Fruit fly (Drosophila melanogaster): ENCODE measurements around the gene CG33272.
A peak's percentile ranks its signal among the peaks of the same experiment; 100 is the strongest.

The CG33272 gene

DNA sequence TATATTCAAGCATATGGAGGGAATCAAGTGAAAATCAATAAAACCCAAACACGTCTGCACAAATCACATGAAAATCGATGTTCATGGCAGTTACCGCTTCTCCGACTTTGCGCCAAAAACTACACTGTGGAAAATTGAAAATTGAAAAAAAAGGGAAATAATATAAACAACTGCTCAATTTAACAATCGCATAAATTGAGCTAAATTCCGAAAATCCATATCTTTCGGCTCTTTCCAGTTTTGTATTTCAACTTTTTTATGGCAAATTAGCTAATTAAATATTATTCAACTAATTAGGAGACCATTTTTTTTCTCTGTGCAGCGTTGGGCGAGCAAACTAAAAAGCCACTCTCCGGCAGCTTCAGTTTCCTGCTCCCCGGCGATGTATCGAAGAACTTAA, 25.9 kb downstream of the CG33272 start (continued):
- TF ChIP-seq CG10209 (GFP tag; optimal IDR thresholded peaks at IDR 0.05) (peak; percentile 6), CG6654 (GFP tag; optimal IDR thresholded peaks at IDR 0.05) (no peak), CG3726 (GFP tag; IDR thresholded peaks at IDR 0.05) (no peak), mam (GFP tag; optimal IDR thresholded peaks at IDR 0.05) (no peak), B-H2 (GFP tag; optimal IDR thresholded peaks at IDR 0.05) (no peak), CG7556 (GFP tag; optimal IDR thresholded peaks at IDR 0.05) (peak; percentile 39), NC2β (GFP tag; optimal IDR thresholded peaks at IDR 0.05) (no peak), CG32767 (GFP tag; IDR thresholded peaks at IDR 0.05) (no peak), sens (GFP tag) (peak; percentile 73), Optix (GFP tag; IDR thresholded peaks at IDR 0.05) (no peak), chm (GFP tag; IDR thresholded peaks at IDR 0.05) (no peak), fu2 (GFP tag; optimal IDR thresholded peaks at IDR 0.05) (no peak), Scr (GFP tag; IDR thresholded peaks at IDR 0.05; ENCODE audit: partially characterized antibody) (no peak), Bdp1 (GFP tag; optimal IDR thresholded peaks at IDR 0.05) (no peak), dimm (GFP tag; IDR thresholded peaks at IDR 0.05) (no peak), Eip74EF (GFP tag; optimal IDR thresholded peaks at IDR 0.05) (peak in 1 of 2 experiments; percentile 33), CG10462 (GFP tag; optimal IDR thresholded peaks at IDR 0.05) (no peak), CG31365 (tag; optimal IDR thresholded peaks at IDR 0.05) (no peak), ken (GFP tag; IDR thresholded peaks at IDR 0.05) (no peak), CG15479 (GFP tag; optimal IDR thresholded peaks at IDR 0.05) (no peak), CG11723 (GFP tag; optimal IDR thresholded peaks at IDR 0.05) (no peak), CG7963 (GFP tag; IDR thresholded peaks at IDR 0.05; ENCODE audit: partially characterized antibody) (no peak), btn (GFP tag; optimal IDR thresholded peaks at IDR 0.05) (no peak), Ada2b (GFP tag; IDR thresholded peaks at IDR 0.05) (0 out of 2 replicates have a peak, but pooled peaks have one; percentile 15), CG3281 (GFP tag; optimal IDR thresholded peaks at IDR 0.05) (peak; percentile 45), hkb (optimal IDR thresholded peaks at IDR 0.05) (no peak), hkb (GFP tag; IDR thresholded peaks at IDR 0.05) (peak; percentile 6; the same call in 1 of the 2 replicates), insv (GFP tag; optimal IDR thresholded peaks at IDR 0.05) (no peak), sob (GFP tag; IDR thresholded peaks at IDR 0.05) (no peak), tna (GFP tag; IDR thresholded peaks at IDR 0.05; ENCODE audit: partially characterized antibody) (no peak), CG13287 (GFP tag; IDR thresholded peaks at IDR 0.05; ENCODE audit: partially characterized antibody) (no peak), CG6813 (GFP tag; optimal IDR thresholded peaks at IDR 0.05) (peak; percentile 20), CG12104 (GFP tag; optimal IDR thresholded peaks at IDR 0.05) (no peak), CG15073 (GFP tag; optimal IDR thresholded peaks at IDR 0.05) (no peak), CG2202 (tag; optimal IDR thresholded peaks at IDR 0.05) (no peak), CG3065 (GFP tag; optimal IDR thresholded peaks at IDR 0.05) (no peak), CG2889 (GFP tag; IDR thresholded peaks at IDR 0.05) (no peak), CG10565 (GFP tag; optimal IDR thresholded peaks at IDR 0.05) (no peak), CG32532 (GFP tag; IDR thresholded peaks at IDR 0.05) (no peak; the same call in 1 of the 2 replicates), dmrt99B (tag; optimal IDR thresholded peaks at IDR 0.05) (peak; percentile 55), vnd (GFP tag; IDR thresholded peaks at IDR 0.05; ENCODE audit: partially characterized antibody) (no peak), CG9215 (GFP tag; IDR thresholded peaks at IDR 0.05) (no peak), peb (GFP tag; IDR thresholded peaks at IDR 0.05) (no peak), CG9797 (GFP tag; optimal IDR thresholded peaks at IDR 0.05) (no peak), CG9437 (GFP tag; optimal IDR thresholded peaks at IDR 0.05) (no peak), ro (GFP tag; IDR thresholded peaks at IDR 0.05) (no peak), ash1 (GFP tag; optimal IDR thresholded peaks at IDR 0.05) (no peak), Dad (GFP tag; optimal IDR thresholded peaks at IDR 0.05) (no peak), luna (GFP tag; optimal IDR thresholded peaks at IDR 0.05) (no peak), gcm (GFP tag; optimal IDR thresholded peaks at IDR 0.05) (no peak), Oaz (GFP tag; IDR thresholded peaks at IDR 0.05) (no peak), chinmo (GFP tag; IDR thresholded peaks at IDR 0.05; ENCODE audit: partially characterized antibody) (no peak)
